Fruit fly (Drosophila melanogaster): ENCODE measurements around the gene CG17477.

Gene CG17477

dm6 chr3R:17081359-17081935 lies 45.3 kb downstream of the CG17477 start (continued):
- TF ChIP-seq CG17568 (GFP tag; optimal IDR thresholded peaks at IDR 0.05) (no peak), CG17385 (GFP tag; optimal IDR thresholded peaks at IDR 0.05) (no peak), CG1603 (tag; optimal IDR thresholded peaks at IDR 0.05) (no peak), ftz-f1 (GFP tag; optimal IDR thresholded peaks at IDR 0.05) (no peak), CG8089 (GFP tag; optimal IDR thresholded peaks at IDR 0.05) (no peak), CG31441 (GFP tag; IDR thresholded peaks at IDR 0.05) (peak; percentile 54; the same call in 1 of the 2 replicates), CG9727 (GFP tag; optimal IDR thresholded peaks at IDR 0.05) (no peak), CG2875 (GFP tag; optimal IDR thresholded peaks at IDR 0.05) (no peak), CG1529 (GFP tag; optimal IDR thresholded peaks at IDR 0.05) (no peak), BEAF-32 (GFP tag; optimal IDR thresholded peaks at IDR 0.05) (no peak), CG2889 (GFP tag; IDR thresholded peaks at IDR 0.05) (no peak), Doc2 (GFP tag; IDR thresholded peaks at IDR 0.05) (no peak), CG9437 (GFP tag; optimal IDR thresholded peaks at IDR 0.05) (peak; percentile 9), CG3726 (GFP tag; IDR thresholded peaks at IDR 0.05) (no peak), CG10979 (tag; optimal IDR thresholded peaks at IDR 0.05) (peak; percentile 38), B-H2 (GFP tag; optimal IDR thresholded peaks at IDR 0.05) (no peak), HLH4C (GFP tag; IDR thresholded peaks at IDR 0.05; ENCODE audit: partially characterized antibody) (no peak), CG12071 (GFP tag; optimal IDR thresholded peaks at IDR 0.05) (no peak), CG9215 (GFP tag; IDR thresholded peaks at IDR 0.05) (no peak), Dip2 (GFP tag; IDR thresholded peaks at IDR 0.05) (no peak), pfk (GFP tag; optimal IDR thresholded peaks at IDR 0.05) (no peak), CG7271 (tag; optimal IDR thresholded peaks at IDR 0.05) (no peak), CG30403 (GFP tag; optimal IDR thresholded peaks at IDR 0.05) (peak; percentile 3), Deaf1 (tag; optimal IDR thresholded peaks at IDR 0.05) (no peak), sc (optimal IDR thresholded peaks at IDR 0.05) (no peak), sc (GFP tag; optimal IDR thresholded peaks at IDR 0.05) (peak; percentile 6)

dm6 chr3R:17080666-17081358 lies 45.9 kb downstream of the CG17477 start:
- TF ChIP-seq Hsf (GFP tag; optimal IDR thresholded peaks at IDR 0.05) (peak; percentile 95), CG6689 (GFP tag; IDR thresholded peaks at IDR 0.05) (peak; percentile 95), CG34422 (GFP tag; IDR thresholded peaks at IDR 0.05) (peak; percentile 94), sens-2 (GFP tag; IDR thresholded peaks at IDR 0.05) (peak; percentile 66; the same call in 1 of the 2 replicates), oc (tag; optimal IDR thresholded peaks at IDR 0.05) (peak; percentile 94), CG10431 (GFP tag; optimal IDR thresholded peaks at IDR 0.05) (peak; percentile 90), CG16863 (GFP tag; optimal IDR thresholded peaks at IDR 0.05) (peak; percentile 91), CG13123 (GFP tag; optimal IDR thresholded peaks at IDR 0.05) (peak; percentile 91), D19A (tag; optimal IDR thresholded peaks at IDR 0.05) (peak; percentile 93), NC2α (GFP tag; optimal IDR thresholded peaks at IDR 0.05) (peak; percentile 79), CG11696 (GFP tag; IDR thresholded peaks at IDR 0.05) (peak; percentile 84), CG7963 (GFP tag; IDR thresholded peaks at IDR 0.05; ENCODE audit: partially characterized antibody) (no peak), CG3163 (GFP tag; optimal IDR thresholded peaks at IDR 0.05) (peak; percentile 61), HmgZ (tag; optimal IDR thresholded peaks at IDR 0.05) (peak; percentile 90), CG3995 (GFP tag; optimal IDR thresholded peaks at IDR 0.05) (peak; percentile 47), CG18011 (GFP tag; optimal IDR thresholded peaks at IDR 0.05) (peak; percentile 83), CG8359 (GFP tag; optimal IDR thresholded peaks at IDR 0.05; ENCODE audit: borderline replicate concordance) (peak; percentile 79), Pdp1 (GFP tag; optimal IDR thresholded peaks at IDR 0.05) (peak; percentile 87 to 92), B-H2 (GFP tag; optimal IDR thresholded peaks at IDR 0.05) (peak; percentile 68), h (optimal IDR thresholded peaks at IDR 0.05) (no peak), btn (GFP tag; optimal IDR thresholded peaks at IDR 0.05) (peak; percentile 71), dati (GFP tag; IDR thresholded peaks at IDR 0.05) (peak; percentile 73), CG9876 (GFP tag; optimal IDR thresholded peaks at IDR 0.05) (peak; percentile 50), CG4328 (GFP tag; optimal IDR thresholded peaks at IDR 0.05) (peak; percentile 91), CG7556 (GFP tag; optimal IDR thresholded peaks at IDR 0.05) (peak; percentile 98)

All from whole organism, embryonic.